Fruit fly (Drosophila melanogaster): ENCODE data around the gene CG13725.

The CG13725 gene

dm6 chr3L:17339122-17339521 lies 13.8 kb upstream of the CG13725 start, which contains the start of gene CG6479 (continued):
- 0 out of 2 replicates have a peak, but pooled peaks have one; percentile 10 for TF ChIP-seq CG31441 (GFP tag; IDR thresholded peaks at IDR 0.05)
- no peak for TF ChIP-seq wor (GFP tag; IDR thresholded peaks at IDR 0.05)
- TF ChIP-seq Lhr (GFP tag; optimal IDR thresholded peaks at IDR 0.05) = peak; percentile 81
- no peak for TF ChIP-seq caup (GFP tag; optimal IDR thresholded peaks at IDR 0.05; ENCODE audit: severe bottlenecking)
- TF ChIP-seq jing (GFP tag; optimal IDR thresholded peaks at IDR 0.05) = no peak
- peak; percentile 41 for TF ChIP-seq nmo (GFP tag; optimal IDR thresholded peaks at IDR 0.05)
- TF ChIP-seq al (GFP tag; IDR thresholded peaks at IDR 0.05) = no peak
- no peak for TF ChIP-seq sima (GFP tag; optimal IDR thresholded peaks at IDR 0.05)
- no peak for TF ChIP-seq Bteb2 (GFP tag; optimal IDR thresholded peaks at IDR 0.05)
- no peak for TF ChIP-seq chinmo (GFP tag; IDR thresholded peaks at IDR 0.05; ENCODE audit: partially characterized antibody)
- TF ChIP-seq grau (tag; optimal IDR thresholded peaks at IDR 0.05) = no peak
- no peak for TF ChIP-seq CG18476 (GFP tag; optimal IDR thresholded peaks at IDR 0.05)
- TF ChIP-seq tap (tag; optimal IDR thresholded peaks at IDR 0.05) = no peak
- peak; percentile 52 for TF ChIP-seq CG8290 (GFP tag; optimal IDR thresholded peaks at IDR 0.05)
- no peak for TF ChIP-seq CG8290 (tag; optimal IDR thresholded peaks at IDR 0.05)
- TF ChIP-seq nerfin-2 (GFP tag; IDR thresholded peaks at IDR 0.05; ENCODE audit: partially characterized antibody) = no peak
- no peak for TF ChIP-seq CG7745 (tag; optimal IDR thresholded peaks at IDR 0.05)
- TF ChIP-seq CG6654 (GFP tag; optimal IDR thresholded peaks at IDR 0.05) = no peak
- no peak for TF ChIP-seq Optix (GFP tag; IDR thresholded peaks at IDR 0.05)
- TF ChIP-seq ash1 (GFP tag; optimal IDR thresholded peaks at IDR 0.05) = no peak
- TF ChIP-seq CG2678 (tag; optimal IDR thresholded peaks at IDR 0.05) = no peak
- TF ChIP-seq lilli (GFP tag; optimal IDR thresholded peaks at IDR 0.05) = no peak
- TF ChIP-seq CG2889 (GFP tag; IDR thresholded peaks at IDR 0.05) = no peak
- TF ChIP-seq bsh (GFP tag; optimal IDR thresholded peaks at IDR 0.05) = no peak
- TF ChIP-seq bcd (GFP tag; optimal IDR thresholded peaks at IDR 0.05) = peak; percentile 3
- TF ChIP-seq CG7963 (GFP tag; IDR thresholded peaks at IDR 0.05; ENCODE audit: partially characterized antibody) = no peak
- no peak for TF ChIP-seq CG13123 (GFP tag; optimal IDR thresholded peaks at IDR 0.05)
- TF ChIP-seq CG12236 (GFP tag; optimal IDR thresholded peaks at IDR 0.05) = no peak
- no peak for TF ChIP-seq TFAM (GFP tag; optimal IDR thresholded peaks at IDR 0.05)
- TF ChIP-seq CG11560 (tag; IDR thresholded peaks at IDR 0.05) = no peak
- TF ChIP-seq Dbx (GFP tag; IDR thresholded peaks at IDR 0.05) = no peak
- no peak for TF ChIP-seq otp (GFP tag; IDR thresholded peaks at IDR 0.05)
- no peak for TF ChIP-seq zen2 (GFP tag; IDR thresholded peaks at IDR 0.05; ENCODE audit: partially characterized antibody)
- no peak for TF ChIP-seq ara (GFP tag; IDR thresholded peaks at IDR 0.05)
- TF ChIP-seq nom (GFP tag; optimal IDR thresholded peaks at IDR 0.05) = no peak
- TF ChIP-seq CG14710 (tag; optimal IDR thresholded peaks at IDR 0.05) = peak; percentile 47
- peak in 1 of 2 experiments; percentile 2 for TF ChIP-seq crp (GFP tag; optimal IDR thresholded peaks at IDR 0.05)
- TF ChIP-seq CG12155 (GFP tag; optimal IDR thresholded peaks at IDR 0.05) = no peak
- TF ChIP-seq BEAF-32 (GFP tag; optimal IDR thresholded peaks at IDR 0.05) = peak; percentile 73
- TF ChIP-seq ap (GFP tag; IDR thresholded peaks at IDR 0.05) = no peak
- no peak for TF ChIP-seq CG10565 (GFP tag; optimal IDR thresholded peaks at IDR 0.05)
- peak; percentile 36; the same call in 1 of the 3 replicates for TF ChIP-seq row (GFP tag; IDR thresholded peaks at IDR 0.05)
- no peak for TF ChIP-seq CG10147 (GFP tag; optimal IDR thresholded peaks at IDR 0.05)
- TF ChIP-seq sd (tag; optimal IDR thresholded peaks at IDR 0.05) = no peak
- peak; percentile 34 for TF ChIP-seq CTCF (GFP tag; optimal IDR thresholded peaks at IDR 0.05)
- no peak for TF ChIP-seq run (tag; optimal IDR thresholded peaks at IDR 0.05)
- TF ChIP-seq Antp (GFP tag; optimal IDR thresholded peaks at IDR 0.05) = no peak
- no peak for TF ChIP-seq sr (GFP tag; IDR thresholded peaks at IDR 0.05)
- no peak for TF ChIP-seq her (GFP tag; optimal IDR thresholded peaks at IDR 0.05)
- no peak for TF ChIP-seq HLHmδ (GFP tag; optimal IDR thresholded peaks at IDR 0.05)
- no peak for TF ChIP-seq Deaf1 (tag; optimal IDR thresholded peaks at IDR 0.05)
